Fruit fly (Drosophila melanogaster): ENCODE measurements around the gene CG32576.

Gene CG32576

dm6 chrX:16331562-16332233 is 43.4 kb upstream of the CG32576 start:
- peak; percentile 6 for TF ChIP-seq bab1 (GFP tag; optimal IDR thresholded peaks at IDR 0.05)
- TF ChIP-seq CG11617 (GFP tag; optimal IDR thresholded peaks at IDR 0.05), result peak; percentile 28
- TF ChIP-seq CG1620 (GFP tag; optimal IDR thresholded peaks at IDR 0.05), result no peak
- TF ChIP-seq Mnt (GFP tag; optimal IDR thresholded peaks at IDR 0.05), result peak; percentile 21
- TF ChIP-seq pad (GFP tag; optimal IDR thresholded peaks at IDR 0.05), result peak; percentile 11
- TF ChIP-seq Hr96 (GFP tag; optimal IDR thresholded peaks at IDR 0.05), result no peak
- TF ChIP-seq ovo (GFP tag; optimal IDR thresholded peaks at IDR 0.05), result peak; percentile 54
- no peak for TF ChIP-seq CG7101 (tag; optimal IDR thresholded peaks at IDR 0.05)

dm6 chrX:16330659-16331058 is 42.3 kb upstream of the CG32576 start, which contains the start of gene CG9919:
Gene CG9919, minus strand, starts transcription at chrX:16330759.
- TF ChIP-seq cnc (optimal IDR thresholded peaks at IDR 0.05) (no peak), CG1620 (GFP tag; optimal IDR thresholded peaks at IDR 0.05) (no peak), CG7101 (tag; optimal IDR thresholded peaks at IDR 0.05) (no peak), Mnt (GFP tag; optimal IDR thresholded peaks at IDR 0.05) (no peak), Hr96 (GFP tag; optimal IDR thresholded peaks at IDR 0.05) (no peak), CG14711 (tag; optimal IDR thresholded peaks at IDR 0.05) (no peak), CG5204 (GFP tag; optimal IDR thresholded peaks at IDR 0.05) (no peak), Crg-1 (GFP tag; optimal IDR thresholded peaks at IDR 0.05) (no peak), bab1 (GFP tag; optimal IDR thresholded peaks at IDR 0.05) (no peak)

- TF ChIP-seq CG7101 (tag; optimal IDR thresholded peaks at IDR 0.05) (no peak), kay (GFP tag; ENCODE audit: borderline replicate concordance) (no peak), CG5204 (GFP tag; optimal IDR thresholded peaks at IDR 0.05) (no peak), Clk (GFP tag; optimal IDR thresholded peaks at IDR 0.05) (no peak), cnc (optimal IDR thresholded peaks at IDR 0.05) (no peak), tj (GFP tag; optimal IDR thresholded peaks at IDR 0.05) (no peak), cic (GFP tag; optimal IDR thresholded peaks at IDR 0.05) (no peak), bab1 (GFP tag; optimal IDR thresholded peaks at IDR 0.05) (no peak), toe (GFP tag; optimal IDR thresholded peaks at IDR 0.05) (no peak), CG7045 (GFP tag; optimal IDR thresholded peaks at IDR 0.05) (no peak), Crg-1 (GFP tag; optimal IDR thresholded peaks at IDR 0.05) (no peak), CG12768 (GFP tag; optimal IDR thresholded peaks at IDR 0.05) (no peak), Mnt (GFP tag; optimal IDR thresholded peaks at IDR 0.05) (no peak), CG11617 (GFP tag; optimal IDR thresholded peaks at IDR 0.05) (no peak), CG33017 (tag; optimal IDR thresholded peaks at IDR 0.05) (no peak)
Measured at dm6 chrX:16325472-16325871, 37.1 kb upstream of the CG32576 start, which contains the start of gene CalpC. Gene CalpC, plus strand, starts transcription at chrX:16325763.

dm6 chrX:16323536-16323935 is 35.2 kb upstream of the CG32576 start:
- TF ChIP-seq CG7101 (tag; optimal IDR thresholded peaks at IDR 0.05) (no peak), CG7045 (GFP tag; optimal IDR thresholded peaks at IDR 0.05) (no peak), cic (GFP tag; optimal IDR thresholded peaks at IDR 0.05) (no peak), pad (GFP tag; optimal IDR thresholded peaks at IDR 0.05) (no peak), CG1620 (GFP tag; optimal IDR thresholded peaks at IDR 0.05) (no peak)

dm6 chrX:16323063-16323462 is 34.7 kb upstream of the CG32576 start, which contains the start of the genes CG9917 and CG32579:
Gene CG9917, minus strand, starts transcription at chrX:16323231.
Gene CG32579, plus strand, starts transcription at chrX:16323286.
- no peak for TF ChIP-seq Clk (GFP tag; optimal IDR thresholded peaks at IDR 0.05)
- peak; percentile 17 for TF ChIP-seq CG14711 (tag; optimal IDR thresholded peaks at IDR 0.05)
- no peak for TF ChIP-seq kay (GFP tag; ENCODE audit: borderline replicate concordance)
- TF ChIP-seq cnc (optimal IDR thresholded peaks at IDR 0.05), result no peak
- TF ChIP-seq CG11617 (GFP tag; optimal IDR thresholded peaks at IDR 0.05), result no peak
- TF ChIP-seq tj (GFP tag; optimal IDR thresholded peaks at IDR 0.05), result peak; percentile 19
- TF ChIP-seq CG7101 (tag; optimal IDR thresholded peaks at IDR 0.05), result peak; percentile 19
- TF ChIP-seq Hr96 (GFP tag; optimal IDR thresholded peaks at IDR 0.05), result no peak
- TF ChIP-seq Mnt (GFP tag; optimal IDR thresholded peaks at IDR 0.05), result peak; percentile 54
- no peak for TF ChIP-seq CG5204 (GFP tag; optimal IDR thresholded peaks at IDR 0.05)
- TF ChIP-seq toe (GFP tag; optimal IDR thresholded peaks at IDR 0.05), result no peak
- no peak for TF ChIP-seq cic (GFP tag; optimal IDR thresholded peaks at IDR 0.05)
- TF ChIP-seq pad (GFP tag; optimal IDR thresholded peaks at IDR 0.05), result no peak
- peak; percentile 50 for TF ChIP-seq bab1 (GFP tag; optimal IDR thresholded peaks at IDR 0.05)

dm6 chrX:16321037-16321436 is 32.7 kb upstream of the CG32576 start:
- TF ChIP-seq tj (GFP tag; optimal IDR thresholded peaks at IDR 0.05) (no peak), CG14711 (tag; optimal IDR thresholded peaks at IDR 0.05) (peak; percentile 1), bab1 (GFP tag; optimal IDR thresholded peaks at IDR 0.05) (peak; percentile 39)

dm6 chrX:16320197-16320921 is 32.0 kb upstream of the CG32576 start, which contains the start of gene Cyp1:
Gene Cyp1, minus strand, starts transcription at chrX:16320370.
- TF ChIP-seq bab1 (GFP tag; optimal IDR thresholded peaks at IDR 0.05) (peak; percentile 50), CG1620 (GFP tag; optimal IDR thresholded peaks at IDR 0.05) (peak; percentile 40), pad (GFP tag; optimal IDR thresholded peaks at IDR 0.05) (peak; percentile 13), CG12768 (GFP tag; optimal IDR thresholded peaks at IDR 0.05) (peak; percentile 58), tj (GFP tag; optimal IDR thresholded peaks at IDR 0.05) (peak; percentile 75), CG11617 (GFP tag; optimal IDR thresholded peaks at IDR 0.05) (peak; percentile 21), Clk (GFP tag; optimal IDR thresholded peaks at IDR 0.05) (no peak), Mnt (GFP tag; optimal IDR thresholded peaks at IDR 0.05) (peak; percentile 86), CG7101 (tag; optimal IDR thresholded peaks at IDR 0.05) (peak; percentile 66), toe (GFP tag; optimal IDR thresholded peaks at IDR 0.05) (no peak), kay (GFP tag; ENCODE audit: borderline replicate concordance) (no peak), CG5204 (GFP tag; optimal IDR thresholded peaks at IDR 0.05) (no peak), Crg-1 (GFP tag; optimal IDR thresholded peaks at IDR 0.05) (peak; percentile 72), cnc (optimal IDR thresholded peaks at IDR 0.05) (no peak), CG14711 (tag; optimal IDR thresholded peaks at IDR 0.05) (peak; percentile 58), CG7045 (GFP tag; optimal IDR thresholded peaks at IDR 0.05) (no peak), Hr96 (GFP tag; optimal IDR thresholded peaks at IDR 0.05) (no peak), cic (GFP tag; optimal IDR thresholded peaks at IDR 0.05) (peak; percentile 17), CG33017 (tag; optimal IDR thresholded peaks at IDR 0.05) (peak; percentile 13), ovo (GFP tag; optimal IDR thresholded peaks at IDR 0.05) (peak; percentile 31)
